Fruit fly (Drosophila melanogaster) whole organism, adult: Measurements from ENCODE around the gene CG6330.

ENCODE experiments used
- CG11617 ChIP-seq: fragments of 200-800 bp; sonication (Bioruptor generic); optimal IDR thresholded peaks from 2 replicates; lab custom pipeline; 2017; ENCODE audit warnings: mild to moderate bottlenecking, missing biosample characterization, missing genetic modification reagents, missing genetic modification characterization
- CG12768 ChIP-seq: fragments of 200-800 bp; sonication (Bioruptor generic); optimal IDR thresholded peaks from 2 replicates; lab custom pipeline; 2017; ENCODE audit warnings: missing biosample characterization, missing genetic modification characterization, mild to moderate bottlenecking, moderate library complexity, missing genetic modification reagents
- CG14711 ChIP-seq: fragments of 200-800 bp; sonication (Bioruptor generic); optimal IDR thresholded peaks from 2 replicates; lab custom pipeline; 2018; ENCODE audit warnings: missing biosample characterization, mild to moderate bottlenecking, missing genetic modification characterization, moderate library complexity
- CG1620 ChIP-seq: fragments of 200-800 bp; sonication (Bioruptor generic); optimal IDR thresholded peaks from 2 replicates; lab custom pipeline; 2016; ENCODE audit warnings: missing biosample characterization, missing genetic modification characterization
- CG5204 ChIP-seq: fragments of 200-800 bp; sonication (Bioruptor generic); optimal IDR thresholded peaks from 2 replicates; lab custom pipeline; 2016; ENCODE audit warnings: missing biosample characterization, missing genetic modification characterization
- Mnt ChIP-seq: fragments of 200-800 bp; sonication (Bioruptor generic); optimal IDR thresholded peaks from 2 replicates; lab custom pipeline; 2016; ENCODE audit warnings: missing biosample characterization, mild to moderate bottlenecking, missing genetic modification characterization
- bab1 ChIP-seq: fragments of 200-800 bp; sonication (Bioruptor generic); optimal IDR thresholded peaks from 3 replicates; lab custom pipeline; 2019; ENCODE audit warnings: missing biosample characterization, mild to moderate bottlenecking, missing genetic modification characterization, moderate library complexity
- cic ChIP-seq: fragments of 200-800 bp; sonication (Bioruptor generic); optimal IDR thresholded peaks from 2 replicates; lab custom pipeline; 2017; ENCODE audit warnings: missing biosample characterization, mild to moderate bottlenecking, missing genetic modification characterization, moderate library complexity
- cnc ChIP-seq, 2 experiments: fragments of >200 bp; optimal IDR thresholded peaks; 2 replicates each; lab custom pipeline; 2017
- ovo ChIP-seq: fragments of 200-800 bp; sonication (Bioruptor generic); optimal IDR thresholded peaks from 2 replicates; lab custom pipeline; 2016; ENCODE audit warnings: missing biosample characterization, missing genetic modification characterization
- pad ChIP-seq: fragments of 200-800 bp; sonication (Bioruptor generic); optimal IDR thresholded peaks from 3 replicates; lab custom pipeline; 2017; ENCODE audit warnings: missing biosample characterization, missing genetic modification characterization, mild to moderate bottlenecking, moderate library complexity, missing genetic modification reagents
- toe ChIP-seq: fragments of 200-800 bp; sonication (Bioruptor generic); optimal IDR thresholded peaks from 2 replicates; lab custom pipeline; 2016; ENCODE audit warnings: missing biosample characterization, missing genetic modification characterization

dm6 chr3R:26912615-26913014, 45.7 kb downstream of the CG6330 start, which contains the start of gene Ets97D:
- TF ChIP-seq cnc (optimal IDR thresholded peaks at IDR 0.05; lab: Kevin White, UChicago) (no peak), cic (GFP tag; lab: Kevin White, UChicago) (no peak), CG12768 (GFP tag; lab: Kevin White, UChicago) (no peak), toe (GFP tag; lab: Kevin White, UChicago) (no peak), Mnt (GFP tag; lab: Kevin White, UChicago) (peak; percentile 83), pad (GFP tag; lab: Kevin White, UChicago) (no peak), CG14711 (tag; lab: Kevin White, UChicago) (peak; percentile 93), CG1620 (GFP tag; lab: Kevin White, UChicago) (no peak), bab1 (GFP tag; lab: Kevin White, UChicago) (peak; percentile 60), ovo (GFP tag; lab: Kevin White, UChicago) (no peak), CG5204 (no peak), CG11617 (GFP tag; lab: Kevin White, UChicago) (no peak)
